Worm (Caenorhabditis elegans) whole organism, L4 larva: ENCODE results near the gene ZK688.10.

Source experiments
- D1046.2 ChIP-seq: fragments of 200-800 bp; sonication (Bioruptor generic); IDR thresholded peaks from 2 replicates; pipeline ENCODE4 v1.3.6; 2022; ENCODE audit warnings: missing genetic modification characterization, missing compliant biosample characterization
- F26F4.8 ChIP-seq: fragments of 200-800 bp; sonication (Bioruptor generic); conservative IDR thresholded peaks from 2 replicates; pipeline ENCODE4 v1.3.6; 2022; ENCODE audit warnings: missing genetic modification characterization, missing compliant biosample characterization
- F37D6.2 ChIP-seq: sonication (generic microtip); optimal IDR thresholded peaks from 2 replicates; lab custom pipeline; 2016; ENCODE audit warnings: mild to moderate bottlenecking, missing genetic modification characterization, missing compliant biosample characterization
- Y48G9A.11 ChIP-seq: fragments of 200-800 bp; sonication (Bioruptor generic); IDR thresholded peaks from 2 replicates; pipeline ENCODE4 v1.3.6; 2022; ENCODE audit warnings: missing genetic modification reagents, missing genetic modification characterization, missing compliant biosample characterization
- Y5F2A.4 ChIP-seq: fragments of 200-800 bp; sonication (Bioruptor generic); optimal IDR thresholded peaks from 2 replicates; lab custom pipeline; 2018; ENCODE audit warnings: mild to moderate bottlenecking, missing genetic modification characterization, missing compliant biosample characterization
- ZK337.2 ChIP-seq: fragments of 200-800 bp; sonication (Bioruptor generic); IDR thresholded peaks from 2 replicates; pipeline ENCODE4 v1.3.6; 2022; ENCODE audit warnings: missing genetic modification reagents, missing genetic modification characterization, missing compliant biosample characterization
- ama-1 ChIP-seq: fragments of 150-350 bp; optimal IDR thresholded peaks from 2 replicates; lab custom pipeline; 2014; ENCODE audit warnings: inconsistent platforms, mixed read lengths
- arid-1 ChIP-seq: fragments of 200-800 bp; sonication (Bioruptor generic); conservative IDR thresholded peaks from 2 replicates; pipeline ENCODE4 v1.3.6; 2022; ENCODE audit warnings: missing genetic modification reagents, missing genetic modification characterization, missing compliant biosample characterization
- attf-4 ChIP-seq: sonication (generic microtip); optimal IDR thresholded peaks from 3 replicates; lab custom pipeline; 2017; ENCODE audit warnings: missing biosample characterization, missing genetic modification characterization
- ceh-32 ChIP-seq: sonication (generic microtip); optimal IDR thresholded peaks from 2 replicates; lab custom pipeline; 2016; ENCODE audit warnings: mild to moderate bottlenecking, missing genetic modification characterization, missing compliant biosample characterization; ENCODE audit not compliant: poor library complexity
- ceh-82 ChIP-seq: sonication (generic microtip); optimal IDR thresholded peaks from 2 replicates; lab custom pipeline; 2017; ENCODE audit warnings: missing biosample characterization, missing genetic modification characterization
- cey-2 ChIP-seq: sonication (generic microtip); optimal IDR thresholded peaks from 3 replicates; lab custom pipeline; 2017; ENCODE audit warnings: missing genetic modification characterization, mild to moderate bottlenecking, missing compliant biosample characterization, antibody characterized with exemption, borderline replicate concordance; ENCODE audit not compliant: insufficient read depth
- daf-12 ChIP-seq: fragments of 150-350 bp; optimal IDR thresholded peaks from 2 replicates; lab custom pipeline; 2014; ENCODE audit warnings: missing biosample characterization, missing genetic modification reagents, missing genetic modification characterization
- daf-16 ChIP-seq, 3 experiments: sonication (generic microtip); optimal IDR thresholded peaks; 2 replicates each; lab custom pipeline; 2016 to 2017; ENCODE audit warnings: missing genetic modification characterization in 3 of 3, missing genetic modification reagents in 3 of 3, mild to moderate bottlenecking in 2 of 3, missing compliant biosample characterization in 2 of 3, missing biosample characterization in 1 of 3, moderate library complexity in 1 of 3
- daf-19 ChIP-seq: fragments of 200-800 bp; sonication (Bioruptor generic); conservative IDR thresholded peaks from 2 replicates; pipeline ENCODE4 v1.3.6; 2022; ENCODE audit warnings: missing genetic modification characterization, missing compliant biosample characterization
- dmd-9 ChIP-seq: fragments of 200-800 bp; sonication (Bioruptor generic); IDR thresholded peaks from 2 replicates; pipeline ENCODE4 v1.3.6; 2022; ENCODE audit warnings: missing genetic modification reagents, missing genetic modification characterization, missing compliant biosample characterization
- dpl-1 ChIP-seq: fragments of 150-350 bp; optimal IDR thresholded peaks from 2 replicates; lab custom pipeline; 2014; ENCODE audit warnings: missing biosample characterization, missing genetic modification reagents, missing genetic modification characterization
- duxl-1 ChIP-seq: sonication (generic microtip); optimal IDR thresholded peaks from 2 replicates; lab custom pipeline; 2016; ENCODE audit warnings: mild to moderate bottlenecking, missing genetic modification characterization, moderate library complexity, missing compliant biosample characterization; ENCODE audit not compliant: poor library complexity
- dve-1 ChIP-seq: sonication (generic microtip); optimal IDR thresholded peaks from 2 replicates; lab custom pipeline; 2017; ENCODE audit warnings: antibody characterized with exemption, mild to moderate bottlenecking, missing genetic modification characterization, missing compliant biosample characterization; ENCODE audit not compliant: insufficient read depth
- hlh-11 ChIP-seq: fragments of 200-800 bp; sonication (Bioruptor generic); optimal IDR thresholded peaks from 2 replicates; lab custom pipeline; 2018; ENCODE audit warnings: mild to moderate bottlenecking, missing genetic modification characterization, missing compliant biosample characterization
- hlh-30 ChIP-seq: sonication (generic microtip); optimal IDR thresholded peaks from 2 replicates; lab custom pipeline; 2017; ENCODE audit warnings: antibody characterized with exemption, mild to moderate bottlenecking, missing genetic modification characterization, missing compliant biosample characterization; ENCODE audit not compliant: insufficient read depth
- jun-1 ChIP-seq: fragments of 150-350 bp; optimal IDR thresholded peaks from 2 replicates; lab custom pipeline; 2014; ENCODE audit warnings: missing biosample characterization, missing genetic modification reagents, missing genetic modification characterization
- lim-7 ChIP-seq: fragments of 200-800 bp; sonication (Bioruptor generic); IDR thresholded peaks from 2 replicates; pipeline ENCODE4 v1.3.6; 2022; ENCODE audit warnings: missing genetic modification characterization, missing compliant biosample characterization
- lin-38 ChIP-seq: fragments of 200-800 bp; sonication (Bioruptor generic); IDR thresholded peaks from 2 replicates; pipeline ENCODE4 v1.3.6; 2022; ENCODE audit warnings: missing genetic modification reagents, missing genetic modification characterization, missing compliant biosample characterization
- lir-3 ChIP-seq: sonication (generic microtip); optimal IDR thresholded peaks from 2 replicates; lab custom pipeline; 2016; ENCODE audit warnings: mild to moderate bottlenecking, missing genetic modification characterization, missing compliant biosample characterization
- lsy-2 ChIP-seq, 2 experiments: fragments of 150-350 bp in 1 of 2; sonication (generic microtip) in 1 of 2; optimal IDR thresholded peaks; 2 replicates each; lab custom pipeline; 2014 to 2017; ENCODE audit warnings: missing biosample characterization in 2 of 2, missing genetic modification characterization in 2 of 2
- mdl-1 ChIP-seq, 2 experiments: fragments of 150-350 bp in 1 of 2; sonication (generic microtip) in 1 of 2; optimal IDR thresholded peaks; 2 replicates each; lab custom pipeline; 2014 to 2017; ENCODE audit warnings: missing biosample characterization in 2 of 2, missing genetic modification characterization in 2 of 2
- mdt-29 ChIP-seq: fragments of 200-800 bp; sonication (Bioruptor generic); IDR thresholded peaks from 2 replicates; pipeline ENCODE4 v1.3.6; 2022; ENCODE audit warnings: missing genetic modification reagents, missing genetic modification characterization, missing compliant biosample characterization
- mes-2 ChIP-seq: sonication (generic microtip); optimal IDR thresholded peaks from 2 replicates; lab custom pipeline; 2016; ENCODE audit warnings: missing genotype, mild to moderate bottlenecking, missing genetic modification characterization, missing compliant biosample characterization; ENCODE audit not compliant: poor library complexity, severe bottlenecking
- nhr-10 ChIP-seq: fragments of 150-350 bp; optimal IDR thresholded peaks from 2 replicates; lab custom pipeline; 2014; ENCODE audit warnings: missing biosample characterization, missing genetic modification characterization
- nhr-111 ChIP-seq: fragments of 200-800 bp; sonication (Bioruptor generic); optimal IDR thresholded peaks from 2 replicates; lab custom pipeline; 2018; ENCODE audit warnings: mild to moderate bottlenecking, missing genetic modification characterization, missing compliant biosample characterization
- nhr-237 ChIP-seq: sonication (generic microtip); optimal IDR thresholded peaks from 2 replicates; lab custom pipeline; 2017; ENCODE audit warnings: missing biosample characterization, missing genetic modification characterization
- nhr-28 ChIP-seq: fragments of 150-350 bp; optimal IDR thresholded peaks from 2 replicates; lab custom pipeline; 2014; ENCODE audit warnings: missing biosample characterization, missing genetic modification characterization
- nhr-41 ChIP-seq: fragments of 200-800 bp; sonication (Bioruptor generic); IDR thresholded peaks from 2 replicates; pipeline ENCODE4 v1.3.6; 2022; ENCODE audit warnings: missing genetic modification reagents, missing genetic modification characterization, missing compliant biosample characterization
- nhr-42 ChIP-seq: fragments of 200-800 bp; sonication (Bioruptor generic); IDR thresholded peaks from 2 replicates; pipeline ENCODE4 v1.3.6; 2022; ENCODE audit warnings: missing genetic modification characterization, missing compliant biosample characterization
- nhr-6 ChIP-seq: fragments of 150-350 bp; optimal IDR thresholded peaks from 2 replicates; lab custom pipeline; 2014; ENCODE audit warnings: missing biosample characterization, missing genetic modification characterization
- nhr-76 ChIP-seq: fragments of 150-350 bp; optimal IDR thresholded peaks from 2 replicates; lab custom pipeline; 2014; ENCODE audit warnings: missing biosample characterization, missing genetic modification characterization
- set-16 ChIP-seq: fragments of 200-800 bp; sonication (Bioruptor generic); IDR thresholded peaks from 2 replicates; pipeline ENCODE4 v1.3.6; 2022; ENCODE audit warnings: missing genetic modification reagents, missing genetic modification characterization, missing compliant biosample characterization
- snpc-4 ChIP-seq: fragments of 150-350 bp; optimal IDR thresholded peaks from 2 replicates; lab custom pipeline; 2014; ENCODE audit warnings: missing biosample characterization, missing genetic modification characterization
- unc-62 ChIP-seq, 3 experiments: fragments of 150-350 bp in 1 of 3; sonication (generic microtip); optimal IDR thresholded peaks in 2 of 3; peaks in 1 of 3; 1 replicate in 1 of 3; 2 replicates in 2 of 3; lab custom pipeline; 2014 to 2017; ENCODE audit warnings: missing biosample characterization in 3 of 3, missing genetic modification characterization in 3 of 3, missing genetic modification reagents in 3 of 3, missing genotype in 1 of 3
- zag-1 ChIP-seq: fragments of 150-350 bp; optimal IDR thresholded peaks from 2 replicates; lab custom pipeline; 2014; ENCODE audit warnings: missing biosample characterization, missing genetic modification characterization
- zfp-2 ChIP-seq: sonication (generic microtip); optimal IDR thresholded peaks from 2 replicates; lab custom pipeline; 2016; ENCODE audit warnings: mild to moderate bottlenecking, missing genetic modification characterization, missing compliant biosample characterization
- ztf-7 ChIP-seq: fragments of 150-350 bp; optimal IDR thresholded peaks from 2 replicates; lab custom pipeline; 2014; ENCODE audit warnings: missing biosample characterization, missing genetic modification characterization

Gene ZK688.10

ce11 chrIII:7893224-7893623, 3.6 kb downstream of the ZK688.10 start:
- TF ChIP-seq hlh-11 (tag; lab: Kevin White, UChicago), result no peak
- TF ChIP-seq, all 104 proteins: peak for 0

- TF ChIP-seq dmd-9 (GFP tag; lab: Robert Waterston, UW), result no peak
- no peak for TF ChIP-seq duxl-1 (tag; lab: Kevin White, UChicago)
- TF ChIP-seq nhr-6 (tag; lab: Kevin White, UChicago), result no peak
- no peak for TF ChIP-seq daf-16 (GFP tag; optimal IDR thresholded peaks at IDR 0.05; lab: Kevin White, UChicago)
- TF ChIP-seq daf-16 (tag; optimal IDR thresholded peaks at IDR 0.05; lab: Kevin White, UChicago), result no peak
- TF ChIP-seq hlh-30 (tag; lab: Kevin White, UChicago), result peak; percentile 12
- no peak for TF ChIP-seq mes-2 (tag; lab: Kevin White, UChicago)
- no peak for TF ChIP-seq jun-1 (tag; lab: Kevin White, UChicago)
- TF ChIP-seq zag-1 (tag; lab: Kevin White, UChicago), result no peak
- TF ChIP-seq nhr-76 (tag; lab: Kevin White, UChicago), result no peak
- no peak for TF ChIP-seq F26F4.8 (GFP tag; lab: Robert Waterston, UW)
- TF ChIP-seq ztf-7 (tag; lab: Kevin White, UChicago), result no peak
- no peak for TF ChIP-seq ceh-32
- TF ChIP-seq unc-62 (GFP tag; optimal IDR thresholded peaks at IDR 0.05 in 1 of 2; lab: Kevin White, UChicago), result peak in 1 of 2 experiments; percentile 79
- TF ChIP-seq unc-62 (tag; optimal IDR thresholded peaks at IDR 0.05; lab: Kevin White, UChicago), result no peak
- TF ChIP-seq nhr-28 (tag; lab: Kevin White, UChicago), result no peak
- TF ChIP-seq F37D6.2, result no peak
- TF ChIP-seq Y48G9A.11 (GFP tag; lab: Robert Waterston, UW), result no peak
These were observed 4.5 kb downstream of the ZK688.10 start for ce11 chrIII:7892333-7892732.

- no peak for TF ChIP-seq snpc-4 (tag; lab: Kevin White, UChicago)
- TF ChIP-seq Y5F2A.4, result no peak
- peak; percentile 72 for TF ChIP-seq mes-2 (tag; lab: Kevin White, UChicago)
- no peak for TF ChIP-seq ama-1 (lab: Kevin White, UChicago)
- TF ChIP-seq hlh-11 (tag; lab: Kevin White, UChicago), result peak; percentile 91
- TF ChIP-seq dve-1 (tag; lab: Kevin White, UChicago), result peak; percentile 75
- TF ChIP-seq ceh-82 (tag; lab: Kevin White, UChicago), result no peak
- TF ChIP-seq lim-7 (GFP tag; lab: Robert Waterston, UW), result 0 out of 2 replicates have a peak, but pooled peaks have one; percentile 41
- no peak for TF ChIP-seq nhr-237 (tag; lab: Kevin White, UChicago)
- no peak for TF ChIP-seq nhr-76 (tag; lab: Kevin White, UChicago)
- no peak for TF ChIP-seq ceh-32
- peak; percentile 52 for TF ChIP-seq dpl-1 (GFP tag; lab: Kevin White, UChicago)
- TF ChIP-seq lir-3 (tag; lab: Kevin White, UChicago), result no peak
- no peak for TF ChIP-seq nhr-41 (GFP tag; lab: Robert Waterston, UW)
- peak; percentile 68 to 94 for TF ChIP-seq mdl-1 (tag; optimal IDR thresholded peaks at IDR 0.05; lab: Kevin White, UChicago)
- TF ChIP-seq lin-38 (GFP tag; lab: Robert Waterston, UW), result peak; percentile 55
- TF ChIP-seq ZK337.2 (GFP tag; lab: Robert Waterston, UW), result no peak
- no peak for TF ChIP-seq daf-12
- TF ChIP-seq set-16, result no peak; the same call in 1 of the 2 replicates
- no peak for TF ChIP-seq cey-2
- TF ChIP-seq hlh-30 (tag; lab: Kevin White, UChicago), result peak; percentile 84
- TF ChIP-seq attf-4 (tag; lab: Kevin White, UChicago), result no peak
- TF ChIP-seq zfp-2, result no peak
- TF ChIP-seq arid-1 (GFP tag; lab: Robert Waterston, UW), result peak; percentile 47; the same call in 1 of the 2 replicates
- TF ChIP-seq mdt-29 (GFP tag; lab: Robert Waterston, UW), result no peak
- no peak for TF ChIP-seq zag-1 (tag; lab: Kevin White, UChicago)
- TF ChIP-seq nhr-111 (GFP tag; lab: Kevin White, UChicago), result no peak
- no peak for TF ChIP-seq D1046.2 (GFP tag; lab: Robert Waterston, UW)
- TF ChIP-seq nhr-42, result no peak
- peak; percentile 45 for TF ChIP-seq nhr-10 (tag; lab: Kevin White, UChicago)
- no peak for TF ChIP-seq Y48G9A.11 (GFP tag; lab: Robert Waterston, UW)
- peak; percentile 23 to 67 for TF ChIP-seq lsy-2 (tag; optimal IDR thresholded peaks at IDR 0.05; lab: Kevin White, UChicago)
- TF ChIP-seq daf-19 (GFP tag; lab: Robert Waterston, UW), result no peak
- TF ChIP-seq nhr-28 (tag; lab: Kevin White, UChicago), result peak; percentile 72
These were observed 5.1 kb downstream of the ZK688.10 start, which contains the start of the genes ZK688.5 and fahd-1 for ce11 chrIII:7891573-7892306. Gene ZK688.5 (minus strand): TSS chrIII:7891623. Gene fahd-1 (plus strand): TSS chrIII:7892256.
